Fruit fly (Drosophila melanogaster): ENCODE measurements around the gene Ada1-1.

dm6 chr2L:11949917-11950316 is 46.7 kb upstream of the Ada1-1 start:
- TF ChIP-seq OdsH (GFP tag; optimal IDR thresholded peaks at IDR 0.05) (no peak), dsf (GFP tag; optimal IDR thresholded peaks at IDR 0.05; ENCODE audit: borderline replicate concordance) (no peak), Jra (GFP tag; optimal IDR thresholded peaks at IDR 0.05) (no peak), Dfd (GFP tag; optimal IDR thresholded peaks at IDR 0.05) (no peak), br (GFP tag; optimal IDR thresholded peaks at IDR 0.05) (no peak), usp (GFP tag; optimal IDR thresholded peaks at IDR 0.05) (no peak), pan (optimal IDR thresholded peaks at IDR 0.05) (no peak), dmrt93B (GFP tag; optimal IDR thresholded peaks at IDR 0.05) (peak; percentile 10), rgr (GFP tag; optimal IDR thresholded peaks at IDR 0.05) (peak; percentile 42), Hr78 (GFP tag; optimal IDR thresholded peaks at IDR 0.05) (no peak), dl (GFP tag; optimal IDR thresholded peaks at IDR 0.05; ENCODE audit: insufficient read depth in 1 of 2, partially characterized antibody in 2 of 2) (no peak)

Data from whole organism, wandering third instar larva.